Fruit fly (Drosophila melanogaster) whole organism, adult: ENCODE measurements around the gene mib1.

Experiments
- CG11617 ChIP-seq: fragments of 200-800 bp; sonication (Bioruptor generic); optimal IDR thresholded peaks from 2 replicates; lab custom pipeline; 2017; ENCODE audit warnings: mild to moderate bottlenecking, missing biosample characterization, missing genetic modification reagents, missing genetic modification characterization
- CG12768 ChIP-seq: fragments of 200-800 bp; sonication (Bioruptor generic); optimal IDR thresholded peaks from 2 replicates; lab custom pipeline; 2017; ENCODE audit warnings: missing biosample characterization, missing genetic modification characterization, mild to moderate bottlenecking, moderate library complexity, missing genetic modification reagents
- CG14711 ChIP-seq: fragments of 200-800 bp; sonication (Bioruptor generic); optimal IDR thresholded peaks from 2 replicates; lab custom pipeline; 2018; ENCODE audit warnings: missing biosample characterization, mild to moderate bottlenecking, missing genetic modification characterization, moderate library complexity
- CG1620 ChIP-seq: fragments of 200-800 bp; sonication (Bioruptor generic); optimal IDR thresholded peaks from 2 replicates; lab custom pipeline; 2016; ENCODE audit warnings: missing biosample characterization, missing genetic modification characterization
- CG33017 ChIP-seq: fragments of 200-800 bp; sonication (Bioruptor generic); optimal IDR thresholded peaks from 2 replicates; lab custom pipeline; 2018; ENCODE audit warnings: missing biosample characterization, mild to moderate bottlenecking, missing genetic modification characterization, moderate library complexity
- CG5204 ChIP-seq: fragments of 200-800 bp; sonication (Bioruptor generic); optimal IDR thresholded peaks from 2 replicates; lab custom pipeline; 2016; ENCODE audit warnings: missing biosample characterization, missing genetic modification characterization
- CG7045 ChIP-seq: fragments of 200-800 bp; sonication (Bioruptor generic); optimal IDR thresholded peaks from 2 replicates; lab custom pipeline; 2017; ENCODE audit warnings: missing biosample characterization, mild to moderate bottlenecking, missing genetic modification characterization
- CG7101 ChIP-seq: fragments of 200-800 bp; sonication (Bioruptor generic); optimal IDR thresholded peaks from 2 replicates; lab custom pipeline; 2018; ENCODE audit warnings: missing biosample characterization, mild to moderate bottlenecking, missing genetic modification characterization, moderate library complexity
- Clk ChIP-seq: fragments of 200-800 bp; sonication (Bioruptor generic); optimal IDR thresholded peaks from 2 replicates; lab custom pipeline; 2017; ENCODE audit warnings: missing biosample characterization, missing genetic modification characterization
- Crg-1 ChIP-seq: fragments of 200-800 bp; sonication (Bioruptor generic); optimal IDR thresholded peaks from 2 replicates; lab custom pipeline; 2016; ENCODE audit warnings: missing biosample characterization, missing genetic modification characterization
- Hr96 ChIP-seq: fragments of 200-800 bp; sonication (Bioruptor generic); optimal IDR thresholded peaks from 2 replicates; lab custom pipeline; 2016; ENCODE audit warnings: missing biosample characterization, missing genetic modification characterization
- Mnt ChIP-seq: fragments of 200-800 bp; sonication (Bioruptor generic); optimal IDR thresholded peaks from 2 replicates; lab custom pipeline; 2016; ENCODE audit warnings: missing biosample characterization, mild to moderate bottlenecking, missing genetic modification characterization
- bab1 ChIP-seq: fragments of 200-800 bp; sonication (Bioruptor generic); optimal IDR thresholded peaks from 3 replicates; lab custom pipeline; 2019; ENCODE audit warnings: missing biosample characterization, mild to moderate bottlenecking, missing genetic modification characterization, moderate library complexity
- cic ChIP-seq: fragments of 200-800 bp; sonication (Bioruptor generic); optimal IDR thresholded peaks from 2 replicates; lab custom pipeline; 2017; ENCODE audit warnings: missing biosample characterization, mild to moderate bottlenecking, missing genetic modification characterization, moderate library complexity
- cnc ChIP-seq, 2 experiments: fragments of >200 bp; optimal IDR thresholded peaks; 2 replicates each; lab custom pipeline; 2017
- kay ChIP-seq: fragments of 200-800 bp; sonication (Bioruptor generic); peaks from one replicate; lab custom pipeline; 2016; ENCODE audit warnings: missing biosample characterization, missing genetic modification characterization, borderline replicate concordance
- ovo ChIP-seq: fragments of 200-800 bp; sonication (Bioruptor generic); optimal IDR thresholded peaks from 2 replicates; lab custom pipeline; 2016; ENCODE audit warnings: missing biosample characterization, missing genetic modification characterization
- pad ChIP-seq: fragments of 200-800 bp; sonication (Bioruptor generic); optimal IDR thresholded peaks from 3 replicates; lab custom pipeline; 2017; ENCODE audit warnings: missing biosample characterization, missing genetic modification characterization, mild to moderate bottlenecking, moderate library complexity, missing genetic modification reagents
- tj ChIP-seq: fragments of 200-800 bp; sonication (Bioruptor generic); optimal IDR thresholded peaks from 3 replicates; lab custom pipeline; 2017; ENCODE audit warnings: missing biosample characterization, mild to moderate bottlenecking, missing genetic modification characterization, moderate library complexity
- toe ChIP-seq: fragments of 200-800 bp; sonication (Bioruptor generic); optimal IDR thresholded peaks from 2 replicates; lab custom pipeline; 2016; ENCODE audit warnings: missing biosample characterization, missing genetic modification characterization

mib1 gene

dm6 chr3L:16037690-16038332 is 26.2 kb upstream of the mib1 start:
- TF ChIP-seq ovo (GFP tag; lab: Kevin White, UChicago) = peak; percentile 23
- no peak for TF ChIP-seq toe (GFP tag; lab: Kevin White, UChicago)
- TF ChIP-seq kay (GFP tag; lab: Kevin White, UChicago) = peak; percentile 84
- TF ChIP-seq CG7045 (GFP tag; lab: Kevin White, UChicago) = no peak
- TF ChIP-seq cnc (optimal IDR thresholded peaks at IDR 0.05; lab: Kevin White, UChicago) = no peak
- no peak for TF ChIP-seq pad (GFP tag; lab: Kevin White, UChicago)
- TF ChIP-seq CG33017 (tag; lab: Kevin White, UChicago) = peak; percentile 15
- TF ChIP-seq tj (GFP tag; lab: Kevin White, UChicago) = peak; percentile 57
- peak; percentile 16 for TF ChIP-seq CG7101 (tag; lab: Kevin White, UChicago)
- TF ChIP-seq CG14711 (tag; lab: Kevin White, UChicago) = no peak
- TF ChIP-seq cic = peak; percentile 8
- peak; percentile 71 for TF ChIP-seq CG12768
- no peak for TF ChIP-seq Crg-1 (GFP tag; lab: Kevin White, UChicago)
- TF ChIP-seq bab1 (GFP tag; lab: Kevin White, UChicago) = no peak
- TF ChIP-seq CG1620 (GFP tag; lab: Kevin White, UChicago) = no peak
- no peak for TF ChIP-seq Hr96 (GFP tag; lab: Kevin White, UChicago)
- no peak for TF ChIP-seq CG11617 (GFP tag; lab: Kevin White, UChicago)
- TF ChIP-seq CG5204 (GFP tag; lab: Kevin White, UChicago) = no peak
- no peak for TF ChIP-seq Clk (GFP tag; lab: Kevin White, UChicago)
- TF ChIP-seq Mnt (GFP tag; lab: Kevin White, UChicago) = peak; percentile 52

- TF ChIP-seq CG7045 (GFP tag; lab: Kevin White, UChicago) (peak; percentile 51), CG5204 (GFP tag; lab: Kevin White, UChicago) (peak; percentile 46), ovo (GFP tag; lab: Kevin White, UChicago) (peak; percentile 27), CG7101 (tag; lab: Kevin White, UChicago) (peak; percentile 58), cnc (optimal IDR thresholded peaks at IDR 0.05; lab: Kevin White, UChicago) (no peak), tj (GFP tag; lab: Kevin White, UChicago) (no peak), CG14711 (tag; lab: Kevin White, UChicago) (peak; percentile 52), CG1620 (GFP tag; lab: Kevin White, UChicago) (peak; percentile 31), Hr96 (GFP tag; lab: Kevin White, UChicago) (peak; percentile 31), CG11617 (GFP tag; lab: Kevin White, UChicago) (no peak), Mnt (GFP tag; lab: Kevin White, UChicago) (no peak), cic (no peak), CG12768 (no peak), Clk (GFP tag; lab: Kevin White, UChicago) (peak; percentile 4), toe (GFP tag; lab: Kevin White, UChicago) (peak; percentile 16), bab1 (GFP tag; lab: Kevin White, UChicago) (peak; percentile 83), pad (GFP tag; lab: Kevin White, UChicago) (no peak), kay (GFP tag; lab: Kevin White, UChicago) (peak; percentile 98), Crg-1 (GFP tag; lab: Kevin White, UChicago) (peak; percentile 41)
These were observed 25.5 kb upstream of the mib1 start for dm6 chr3L:16037048-16037477.

dm6 chr3L:16035185-16035584 is 23.6 kb upstream of the mib1 start, which contains the start of gene CG5895:
Gene CG5895, plus strand, starts transcription at chr3L:16035485.
- TF ChIP-seq CG7101 (tag; lab: Kevin White, UChicago) = no peak
- no peak for TF ChIP-seq CG14711 (tag; lab: Kevin White, UChicago)
- TF ChIP-seq Mnt (GFP tag; lab: Kevin White, UChicago) = no peak
- TF ChIP-seq cic = no peak
- no peak for TF ChIP-seq kay (GFP tag; lab: Kevin White, UChicago)
- no peak for TF ChIP-seq pad (GFP tag; lab: Kevin White, UChicago)
- no peak for TF ChIP-seq bab1 (GFP tag; lab: Kevin White, UChicago)
- TF ChIP-seq Crg-1 (GFP tag; lab: Kevin White, UChicago) = no peak
- TF ChIP-seq Hr96 (GFP tag; lab: Kevin White, UChicago) = no peak
- TF ChIP-seq CG33017 (tag; lab: Kevin White, UChicago) = no peak
- no peak for TF ChIP-seq tj (GFP tag; lab: Kevin White, UChicago)
- no peak for TF ChIP-seq CG7045 (GFP tag; lab: Kevin White, UChicago)
- TF ChIP-seq CG5204 (GFP tag; lab: Kevin White, UChicago) = no peak
- TF ChIP-seq CG12768 = no peak
- no peak for TF ChIP-seq ovo (GFP tag; lab: Kevin White, UChicago)

- no peak for TF ChIP-seq CG11617 (GFP tag; lab: Kevin White, UChicago)
These were observed 22.6 kb upstream of the mib1 start, which contains the start of gene CG42538 for dm6 chr3L:16034224-16034623. Gene CG42538, plus strand, starts transcription at chr3L:16034524.

dm6 chr3L:16033090-16033828 is 21.6 kb upstream of the mib1 start, which contains the start of the genes CG42717 and CG42716:
Gene CG42717, minus strand, starts transcription at chr3L:16033190.
Gene CG42716, plus strand, starts transcription at chr3L:16033778.
- TF ChIP-seq CG12768 (no peak), Crg-1 (GFP tag; lab: Kevin White, UChicago) (no peak), CG7045 (GFP tag; lab: Kevin White, UChicago) (no peak), toe (GFP tag; lab: Kevin White, UChicago) (no peak), CG11617 (GFP tag; lab: Kevin White, UChicago) (no peak), CG33017 (tag; lab: Kevin White, UChicago) (no peak), CG14711 (tag; lab: Kevin White, UChicago) (no peak), ovo (GFP tag; lab: Kevin White, UChicago) (no peak)
